Fruit fly (Drosophila melanogaster): ENCODE measurements around the gene CG12099.

CG12099 gene

DNA sequence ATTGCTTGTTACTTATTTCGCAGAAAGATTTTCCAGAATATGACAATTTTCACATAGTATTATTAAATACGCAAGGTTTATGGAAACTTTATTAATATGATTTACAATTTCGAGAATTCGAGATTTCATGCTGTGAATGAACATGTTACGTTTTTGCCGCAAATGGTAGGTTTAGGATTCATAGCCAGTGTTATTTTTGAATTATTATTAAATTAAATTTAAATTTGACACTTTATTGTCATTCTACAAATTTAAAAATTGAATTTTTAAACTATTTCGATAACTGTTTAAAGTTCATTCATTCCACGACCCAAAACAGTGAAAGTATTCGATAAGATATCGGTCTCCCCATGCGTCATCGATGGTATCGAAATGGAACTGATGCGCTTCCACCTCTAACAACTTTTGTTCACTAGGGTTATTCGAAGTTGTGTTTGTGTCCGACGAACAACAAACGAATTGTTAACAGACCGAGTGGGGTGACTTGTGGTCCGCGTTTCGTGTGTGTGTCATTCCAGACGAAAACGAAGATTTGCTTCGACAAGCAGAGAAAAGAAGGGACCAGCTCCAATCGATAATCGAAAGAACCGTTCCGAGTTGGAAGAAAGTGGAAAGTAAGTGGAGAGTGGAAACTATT is 12.5 kb downstream of the CG12099 start, which contains the start of the genes CG32313 and Pcyt1 (continued):
- TF ChIP-seq sens (GFP tag) (no peak), CG17385 (GFP tag; optimal IDR thresholded peaks at IDR 0.05) (peak; percentile 19), E2f2 (GFP tag; IDR thresholded peaks at IDR 0.05) (peak; percentile 81), lbe (GFP tag; optimal IDR thresholded peaks at IDR 0.05) (no peak), HmgZ (tag; optimal IDR thresholded peaks at IDR 0.05) (peak; percentile 61), MESR4 (GFP tag; optimal IDR thresholded peaks at IDR 0.05) (peak; percentile 87), dati (GFP tag; IDR thresholded peaks at IDR 0.05) (no peak), Ptx1 (GFP tag; IDR thresholded peaks at IDR 0.05) (no peak), lola (GFP tag; optimal IDR thresholded peaks at IDR 0.05) (no peak), ci (GFP tag; IDR thresholded peaks at IDR 0.05) (peak; percentile 56; the same call in 1 of the 3 replicates), Nf-YC (tag; optimal IDR thresholded peaks at IDR 0.05) (peak; percentile 33), nerfin-1 (tag; optimal IDR thresholded peaks at IDR 0.05) (peak; percentile 92), CG2875 (GFP tag; optimal IDR thresholded peaks at IDR 0.05) (peak; percentile 23), CG11723 (GFP tag; optimal IDR thresholded peaks at IDR 0.05) (no peak), unpg (GFP tag; optimal IDR thresholded peaks at IDR 0.05) (no peak), wek (GFP tag; optimal IDR thresholded peaks at IDR 0.05) (peak; percentile 86), Deaf1 (tag; optimal IDR thresholded peaks at IDR 0.05) (peak; percentile 61), ash1 (GFP tag; optimal IDR thresholded peaks at IDR 0.05) (no peak), ac (GFP tag; optimal IDR thresholded peaks at IDR 0.05) (no peak), Six4 (GFP tag; optimal IDR thresholded peaks at IDR 0.05) (no peak), CG1792 (GFP tag; optimal IDR thresholded peaks at IDR 0.05) (no peak), CG1024 (GFP tag; IDR thresholded peaks at IDR 0.05) (no peak), fu2 (GFP tag; optimal IDR thresholded peaks at IDR 0.05) (peak; percentile 11), CG5953 (GFP tag; IDR thresholded peaks at IDR 0.05) (no peak), CG31441 (GFP tag; IDR thresholded peaks at IDR 0.05) (peak; percentile 28; the same call in 1 of the 2 replicates), bsh (GFP tag; optimal IDR thresholded peaks at IDR 0.05) (peak in 1 of 2 experiments; percentile 6), B-H1 (GFP tag; IDR thresholded peaks at IDR 0.05) (no peak), so (GFP tag; IDR thresholded peaks at IDR 0.05) (no peak), CG2116 (GFP tag; optimal IDR thresholded peaks at IDR 0.05) (peak; percentile 86), crp (GFP tag; optimal IDR thresholded peaks at IDR 0.05) (no peak), mam (GFP tag; optimal IDR thresholded peaks at IDR 0.05) (no peak), CG15601 (tag; optimal IDR thresholded peaks at IDR 0.05) (peak; percentile 25), CkIIα-i1 (GFP tag; IDR thresholded peaks at IDR 0.05) (no peak), CG4820 (GFP tag; optimal IDR thresholded peaks at IDR 0.05) (no peak), shn (GFP tag; optimal IDR thresholded peaks at IDR 0.05) (no peak), CG11085 (GFP tag; IDR thresholded peaks at IDR 0.05) (no peak), CG17568 (GFP tag; optimal IDR thresholded peaks at IDR 0.05) (peak; percentile 67), Ets65A (GFP tag) (no peak), Rfx (GFP tag; IDR thresholded peaks at IDR 0.05) (peak; percentile 23; the same call in 1 of the 2 replicates), fd64A (GFP tag; optimal IDR thresholded peaks at IDR 0.05) (no peak), vvl (GFP tag; IDR thresholded peaks at IDR 0.05) (peak; percentile 35), cad (GFP tag; optimal IDR thresholded peaks at IDR 0.05) (no peak), chn (GFP tag; optimal IDR thresholded peaks at IDR 0.05) (no peak), Fer1 (GFP tag; optimal IDR thresholded peaks at IDR 0.05) (peak; percentile 58), CG3065 (GFP tag; optimal IDR thresholded peaks at IDR 0.05) (no peak), CG11398 (GFP tag; optimal IDR thresholded peaks at IDR 0.05) (no peak), CG7839 (tag; optimal IDR thresholded peaks at IDR 0.05) (peak; percentile 3), ara (GFP tag; IDR thresholded peaks at IDR 0.05) (no peak), Xbp1 (GFP tag; optimal IDR thresholded peaks at IDR 0.05) (peak; percentile 21), Taf1 (GFP tag; IDR thresholded peaks at IDR 0.05) (no peak), Sry-β (GFP tag; optimal IDR thresholded peaks at IDR 0.05) (no peak)
